Worm (Caenorhabditis elegans): Measurements from ENCODE around the gene nduv-2.

nduv-2 gene

ce11 chrV:13627103-13627623 is 1.8 kb upstream of the nduv-2 start, which contains the start of gene sde-2:
Gene sde-2, plus strand, starts transcription at chrV:13627573.
- no peak for TF ChIP-seq ceh-22 (tag; optimal IDR thresholded peaks at IDR 0.05)
- no peak for TF ChIP-seq hlh-13 (GFP tag; optimal IDR thresholded peaks at IDR 0.05)
- no peak for TF ChIP-seq odd-2 (tag; optimal IDR thresholded peaks at IDR 0.05)
- TF ChIP-seq unc-86 (tag; optimal IDR thresholded peaks at IDR 0.05), result no peak
- TF ChIP-seq ceh-6 (GFP tag; optimal IDR thresholded peaks at IDR 0.05), result no peak
- TF ChIP-seq unc-42 (tag; optimal IDR thresholded peaks at IDR 0.05), result peak; percentile 93
- TF ChIP-seq pha-4 (tag; optimal IDR thresholded peaks at IDR 0.05), result no peak
- no peak for TF ChIP-seq gmeb-2 (tag; optimal IDR thresholded peaks at IDR 0.05)
- no peak for TF ChIP-seq sdc-2 (tag; optimal IDR thresholded peaks at IDR 0.05)
- TF ChIP-seq ceh-9 (tag; optimal IDR thresholded peaks at IDR 0.05), result no peak
- TF ChIP-seq che-1 (tag; optimal IDR thresholded peaks at IDR 0.05), result no peak
- TF ChIP-seq hlh-30 (tag; optimal IDR thresholded peaks at IDR 0.05; ENCODE audit: insufficient read depth), result peak; percentile 82

- TF ChIP-seq unc-86 (tag; optimal IDR thresholded peaks at IDR 0.05), result no peak
- no peak for TF ChIP-seq lim-6 (tag; optimal IDR thresholded peaks at IDR 0.05)
- TF ChIP-seq ceh-24 (tag; optimal IDR thresholded peaks at IDR 0.05), result no peak
- no peak for TF ChIP-seq fkh-10 (GFP tag; optimal IDR thresholded peaks at IDR 0.05)
- TF ChIP-seq pha-4 (tag; optimal IDR thresholded peaks at IDR 0.05), result no peak
- TF ChIP-seq rnt-1 (tag; optimal IDR thresholded peaks at IDR 0.05), result no peak
- TF ChIP-seq hlh-15 (tag; optimal IDR thresholded peaks at IDR 0.05), result no peak
- no peak for TF ChIP-seq ama-1 (optimal IDR thresholded peaks at IDR 0.05)
Measured at ce11 chrV:13624424-13624823, 943 bp downstream of the nduv-2 start, which contains the start of gene F53F4.11. Gene F53F4.11, minus strand, starts transcription at chrV:13624524.

DNA sequence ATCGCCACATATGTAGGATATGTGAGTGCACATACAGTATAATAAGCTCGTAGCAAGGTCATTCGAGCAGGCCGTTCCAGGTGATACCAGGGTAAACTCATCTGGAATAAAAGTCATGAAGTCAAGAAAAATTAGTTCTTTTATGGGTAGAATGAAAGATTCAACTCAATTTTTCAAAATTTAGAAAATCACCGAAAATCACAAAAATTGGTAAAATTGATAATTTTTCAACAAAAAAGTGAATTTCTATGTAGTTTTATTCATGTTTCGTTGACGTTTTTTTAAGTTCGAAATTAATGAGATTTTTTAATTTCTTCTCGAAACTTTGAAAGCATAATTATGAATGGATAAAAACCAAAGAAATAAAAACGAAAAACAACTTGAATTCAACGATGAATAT is 3.6 kb downstream of the nduv-2 start, which contains the start of gene F53F4.16:
TSS of gene F53F4.16 (minus strand) at position 101 of the 400 bp plus-strand sequence.
- TF ChIP-seq che-1 (tag; optimal IDR thresholded peaks at IDR 0.05) (no peak), odd-2 (tag; optimal IDR thresholded peaks at IDR 0.05) (no peak), hlh-8 (tag; optimal IDR thresholded peaks at IDR 0.05) (no peak), pha-2 (tag; optimal IDR thresholded peaks at IDR 0.05) (no peak), ets-4 (tag; optimal IDR thresholded peaks at IDR 0.05) (no peak), unc-42 (tag; optimal IDR thresholded peaks at IDR 0.05) (no peak), unc-3 (GFP tag; conservative IDR thresholded peaks at IDR 0.05) (no peak), unc-3 (tag; optimal IDR thresholded peaks at IDR 0.05) (no peak), unc-86 (tag; optimal IDR thresholded peaks at IDR 0.05) (no peak), ceh-9 (tag; optimal IDR thresholded peaks at IDR 0.05) (no peak)

DNA sequence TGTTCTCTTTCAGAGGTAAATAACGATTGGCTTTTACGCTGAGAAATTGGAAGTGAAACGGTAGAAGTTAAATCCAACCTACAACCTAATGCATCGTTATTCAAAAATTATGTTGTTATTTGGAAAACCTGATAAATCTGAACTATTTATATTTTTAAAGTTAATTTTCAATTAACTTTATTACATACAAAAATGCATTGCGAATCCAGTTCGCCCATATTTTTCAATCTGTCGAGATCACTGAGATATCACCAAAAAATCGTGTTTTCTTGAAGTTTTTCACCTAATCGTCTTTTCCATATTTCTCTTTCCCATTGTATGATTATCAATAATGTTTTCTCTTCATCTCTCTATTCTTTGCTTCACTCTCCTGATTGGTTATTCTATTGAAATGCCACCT is 4.7 kb downstream of the nduv-2 start, which contains the start of gene F53F4.15:
TSS of gene F53F4.15 (plus strand) at position 301 of the 400 bp plus-strand sequence.
- TF ChIP-seq sox-2 (GFP tag; IDR thresholded peaks at IDR 0.05) (no peak), pat-9 (tag; optimal IDR thresholded peaks at IDR 0.05) (no peak)

DNA sequence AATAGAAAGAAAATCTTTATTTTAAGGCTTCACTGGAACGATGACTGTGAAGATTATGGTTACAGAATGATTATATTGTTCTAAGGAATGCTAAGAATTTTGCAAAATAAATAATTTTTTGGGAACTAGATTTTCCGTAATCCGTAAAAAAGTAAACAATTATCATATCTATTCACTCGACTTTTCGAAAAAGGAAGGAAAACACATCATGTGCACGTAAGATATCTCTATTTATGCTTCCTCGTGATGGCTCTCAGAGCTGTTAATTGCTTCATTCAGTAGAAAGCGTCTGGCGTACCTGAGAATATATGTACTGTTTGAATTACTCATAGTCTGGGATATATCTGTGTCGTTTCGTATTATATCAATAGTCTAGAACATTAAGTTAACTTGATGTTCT is 5.6 kb downstream of the nduv-2 start, which contains the start of gene srd-11:
TSS of gene srd-11 (minus strand) at position 101 of the 400 bp plus-strand sequence.
- TF ChIP-seq npax-4 (tag; optimal IDR thresholded peaks at IDR 0.05) (no peak), pqm-1 (tag; optimal IDR thresholded peaks at IDR 0.05) (no peak)

DNA sequence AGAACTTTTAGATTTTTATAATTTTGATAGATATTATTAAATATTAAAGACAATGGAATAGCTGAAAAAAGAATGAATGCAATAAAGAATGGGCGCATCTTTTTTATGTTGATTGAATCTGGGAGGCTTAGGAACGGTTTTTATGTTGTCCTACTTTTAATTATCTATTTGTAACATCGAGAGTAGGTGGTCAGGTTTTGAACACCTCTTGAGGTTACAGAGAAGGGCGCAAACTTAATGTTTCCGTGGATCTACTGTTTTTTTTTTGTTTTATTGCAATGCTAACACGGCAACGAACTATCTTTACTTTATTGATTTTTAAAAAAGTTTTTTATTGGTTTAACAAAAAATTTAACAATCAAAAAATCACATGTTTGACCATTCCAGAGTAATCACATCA is 11.5 kb downstream of the nduv-2 start, which contains the start of gene F53F4.7:
TSS of gene F53F4.7 (minus strand) at position 101 of the 400 bp plus-strand sequence.
- no peak for TF ChIP-seq unc-3 (GFP tag; conservative IDR thresholded peaks at IDR 0.05)
- TF ChIP-seq unc-3 (tag; optimal IDR thresholded peaks at IDR 0.05), result no peak
- no peak for TF ChIP-seq unc-86 (tag; optimal IDR thresholded peaks at IDR 0.05)
- no peak for TF ChIP-seq zip-5 (tag; optimal IDR thresholded peaks at IDR 0.05)
- TF ChIP-seq fax-1 (tag; optimal IDR thresholded peaks at IDR 0.05), result no peak
- TF ChIP-seq tbx-7 (tag; optimal IDR thresholded peaks at IDR 0.05), result no peak
- TF ChIP-seq hlh-30 (tag; optimal IDR thresholded peaks at IDR 0.05; ENCODE audit: insufficient read depth), result no peak
- TF ChIP-seq sox-4 (tag; optimal IDR thresholded peaks at IDR 0.05), result no peak
- TF ChIP-seq ceh-31 (tag; optimal IDR thresholded peaks at IDR 0.05), result no peak
- no peak for TF ChIP-seq ttx-3 (tag; optimal IDR thresholded peaks at IDR 0.05)
- no peak for TF ChIP-seq ama-1 (optimal IDR thresholded peaks at IDR 0.05)
- TF ChIP-seq F13H6.1 (tag; optimal IDR thresholded peaks at IDR 0.05), result no peak
- TF ChIP-seq ceh-24 (tag; optimal IDR thresholded peaks at IDR 0.05), result no peak
- no peak for TF ChIP-seq ceh-48 (tag; optimal IDR thresholded peaks at IDR 0.05)
- no peak for TF ChIP-seq pros-1 (tag; optimal IDR thresholded peaks at IDR 0.05)
